Fruit fly (Drosophila melanogaster) Kc167 (cell line): ENCODE measurements around the gene CG15144.

Experiments used
- h ChIP-seq: fragments of >200 bp; optimal IDR thresholded peaks from 3 replicates; lab custom pipeline; 2018; ENCODE audit warnings: missing external identifiers
- ttk ChIP-seq: sonication (Bioruptor generic); optimal IDR thresholded peaks from 2 replicates; lab custom pipeline; 2017; ENCODE audit warnings: missing external identifiers

- no peak for TF ChIP-seq h
- no peak for TF ChIP-seq ttk (lab: Kevin White, UChicago)
Observed at dm6 chr2L:17533794-17534193, 4.9 kb upstream of the CG15144 start.
